Worm (Caenorhabditis elegans): ENCODE measurements around the gene R02D5.1.

Gene R02D5.1

DNA sequence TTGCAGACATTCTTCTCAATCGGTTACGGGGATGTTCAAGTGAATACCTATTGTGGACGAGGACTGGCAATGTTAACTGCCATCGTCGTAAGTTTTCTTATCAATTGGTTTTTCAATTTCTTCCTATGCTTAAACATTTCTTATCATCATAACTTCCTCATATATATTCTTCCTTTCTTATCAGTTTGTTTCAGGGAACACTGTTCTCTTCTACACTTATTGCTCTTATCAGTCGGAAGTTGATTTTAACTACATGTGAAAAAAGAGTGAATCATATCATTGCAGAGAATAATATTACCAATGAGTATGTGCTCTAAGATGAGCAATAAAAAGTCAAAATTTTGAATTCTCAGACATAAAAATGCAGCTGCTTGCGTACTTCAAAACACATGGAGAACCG lies 34.1 kb downstream of the R02D5.1 start (continued):
- TF ChIP-seq zip-11 (GFP tag; IDR thresholded peaks at IDR 0.05), result no peak
- TF ChIP-seq duxl-1 (tag; optimal IDR thresholded peaks at IDR 0.05; ENCODE audit: poor library complexity), result no peak
- TF ChIP-seq D1046.2 (GFP tag; IDR thresholded peaks at IDR 0.05), result no peak
- no peak for TF ChIP-seq mxl-3 (GFP tag; optimal IDR thresholded peaks at IDR 0.05)
- no peak for TF ChIP-seq lim-7 (GFP tag; IDR thresholded peaks at IDR 0.05)
- peak; percentile 86 for TF ChIP-seq nhr-28 (tag; optimal IDR thresholded peaks at IDR 0.05)
- TF ChIP-seq zag-1 (tag; optimal IDR thresholded peaks at IDR 0.05), result no peak
- TF ChIP-seq skn-1 (tag; optimal IDR thresholded peaks at IDR 0.05), result no peak
- TF ChIP-seq tag-97 (GFP tag; IDR thresholded peaks at IDR 0.05), result no peak
- no peak for TF ChIP-seq nhr-42 (GFP tag; IDR thresholded peaks at IDR 0.05)
- TF ChIP-seq lsy-2 (tag; optimal IDR thresholded peaks at IDR 0.05), result no peak
- no peak for TF ChIP-seq ceh-28 (tag; optimal IDR thresholded peaks at IDR 0.05)
- TF ChIP-seq zip-2 (tag; optimal IDR thresholded peaks at IDR 0.05), result no peak
- no peak for TF ChIP-seq ZK546.5 (tag; optimal IDR thresholded peaks at IDR 0.05)
- TF ChIP-seq spr-3 (GFP tag; optimal IDR thresholded peaks at IDR 0.05), result no peak
- no peak for TF ChIP-seq nhr-111 (GFP tag; optimal IDR thresholded peaks at IDR 0.05)
- no peak for TF ChIP-seq F44E2.7 (GFP tag; IDR thresholded peaks at IDR 0.05)
- no peak for TF ChIP-seq vab-7 (GFP tag; IDR thresholded peaks at IDR 0.05)
- no peak for TF ChIP-seq arid-1 (GFP tag; conservative IDR thresholded peaks at IDR 0.05)
- TF ChIP-seq tra-1 (GFP tag; IDR thresholded peaks at IDR 0.05), result peak; percentile 50; the same call in 1 of the 2 replicates
- TF ChIP-seq unc-62 (GFP tag; optimal IDR thresholded peaks at IDR 0.05 in 1 of 2), result no peak
- no peak for TF ChIP-seq unc-62 (tag; optimal IDR thresholded peaks at IDR 0.05)
- peak; percentile 43; the same call in 1 of the 2 replicates for TF ChIP-seq lin-1 (GFP tag; IDR thresholded peaks at IDR 0.05)
- peak; percentile 94 for TF ChIP-seq pqm-1 (tag; optimal IDR thresholded peaks at IDR 0.05)
- TF ChIP-seq hlh-30 (tag; optimal IDR thresholded peaks at IDR 0.05; ENCODE audit: insufficient read depth), result no peak
- TF ChIP-seq ztf-7 (tag; optimal IDR thresholded peaks at IDR 0.05), result no peak
- TF ChIP-seq nhr-77 (tag; optimal IDR thresholded peaks at IDR 0.05), result peak; percentile 65
- no peak for TF ChIP-seq hmg-1.1 (GFP tag; IDR thresholded peaks at IDR 0.05)
- TF ChIP-seq nhr-11 (tag; optimal IDR thresholded peaks at IDR 0.05), result no peak
- TF ChIP-seq attf-4 (tag; optimal IDR thresholded peaks at IDR 0.05), result no peak
- TF ChIP-seq daf-16 (GFP tag; optimal IDR thresholded peaks at IDR 0.05), result no peak
- peak; percentile 32 for TF ChIP-seq daf-16 (tag; optimal IDR thresholded peaks at IDR 0.05)
- TF ChIP-seq Y48G9A.11 (GFP tag; IDR thresholded peaks at IDR 0.05), result no peak
- no peak for TF ChIP-seq ceh-62 (tag; optimal IDR thresholded peaks at IDR 0.05)
- no peak for TF ChIP-seq ztf-11 (tag; optimal IDR thresholded peaks at IDR 0.05)
- no peak for TF ChIP-seq T20F7.1 (GFP tag; optimal IDR thresholded peaks at IDR 0.05)
- no peak for TF ChIP-seq R02D3.7 (tag; optimal IDR thresholded peaks at IDR 0.05)
- no peak for TF ChIP-seq ceh-82 (tag; optimal IDR thresholded peaks at IDR 0.05)
- no peak for TF ChIP-seq fos-1 (tag; optimal IDR thresholded peaks at IDR 0.05)
- no peak for TF ChIP-seq madf-5 (GFP tag; IDR thresholded peaks at IDR 0.05)
- no peak for TF ChIP-seq ama-1 (optimal IDR thresholded peaks at IDR 0.05)
- TF ChIP-seq nhr-10 (tag; optimal IDR thresholded peaks at IDR 0.05), result no peak
- TF ChIP-seq snpc-1.2 (GFP tag; IDR thresholded peaks at IDR 0.05), result no peak
- TF ChIP-seq ZK337.2 (GFP tag; IDR thresholded peaks at IDR 0.05), result no peak
- no peak for TF ChIP-seq daf-8 (GFP tag; IDR thresholded peaks at IDR 0.05)
- TF ChIP-seq F26F4.8 (GFP tag; conservative IDR thresholded peaks at IDR 0.05), result no peak
- TF ChIP-seq jun-1 (tag; optimal IDR thresholded peaks at IDR 0.05), result peak; percentile 80
- TF ChIP-seq php-3 (GFP tag; IDR thresholded peaks at IDR 0.05), result 0 out of 2 replicates have a peak, but pooled peaks have one; percentile 40

Data from whole organism, L4 larva.